Fruit fly (Drosophila melanogaster) whole organism, wandering third instar larva: ENCODE data around the gene Nufip.

Source experiments
- Abd-B ChIP-seq: fragments of >200 bp; optimal IDR thresholded peaks from 2 replicates; lab custom pipeline; 2017; ENCODE audit warnings: missing biosample characterization, missing genetic modification characterization
- CG32264 ChIP-seq: fragments of 200-800 bp; sonication (Bioruptor generic); optimal IDR thresholded peaks from 2 replicates; lab custom pipeline; 2016; ENCODE audit warnings: missing biosample characterization, missing genetic modification characterization
- CG9705 ChIP-seq: fragments of 200-800 bp; sonication (Bioruptor generic); optimal IDR thresholded peaks from 2 replicates; lab custom pipeline; 2018; ENCODE audit warnings: missing biosample characterization, mild to moderate bottlenecking, missing genetic modification characterization
- CrebA ChIP-seq: fragments of 200-800 bp; sonication (Bioruptor generic); optimal IDR thresholded peaks from 2 replicates; lab custom pipeline; 2016; ENCODE audit warnings: missing biosample characterization, mild to moderate bottlenecking, missing genetic modification characterization, borderline replicate concordance
- Dfd ChIP-seq: fragments of >200 bp; optimal IDR thresholded peaks from 2 replicates; lab custom pipeline; 2017; ENCODE audit warnings: missing biosample characterization, missing genetic modification characterization
- Dif ChIP-seq: fragments of 200-275, 200-300 bp; sonication (Bioruptor generic); optimal IDR thresholded peaks from 2 replicates; lab custom pipeline; 2018; ENCODE audit warnings: missing biosample characterization, missing genetic modification characterization; ENCODE audit not compliant: partially characterized antibody
- GATAd ChIP-seq: sonication (Bioruptor generic); optimal IDR thresholded peaks from 2 replicates; lab custom pipeline; 2016; ENCODE audit warnings: missing biosample characterization, missing genetic modification characterization
- Hnf4 ChIP-seq: fragments of 200-800 bp; sonication (Bioruptor generic); optimal IDR thresholded peaks from 2 replicates; lab custom pipeline; 2016; ENCODE audit warnings: missing biosample characterization, mild to moderate bottlenecking, missing genetic modification characterization
- Hr83 ChIP-seq: fragments of 200-300 bp; sonication (Bioruptor generic); optimal IDR thresholded peaks from 2 replicates; lab custom pipeline; 2016; ENCODE audit warnings: missing biosample characterization, mild to moderate bottlenecking, missing genetic modification characterization, moderate library complexity; ENCODE audit not compliant: poor library complexity, severe bottlenecking
- Jra ChIP-seq: sonication (Bioruptor generic); optimal IDR thresholded peaks from 2 replicates; lab custom pipeline; 2016; ENCODE audit warnings: missing biosample characterization, missing genetic modification characterization
- Mio ChIP-seq: sonication (Bioruptor generic); optimal IDR thresholded peaks from 2 replicates; lab custom pipeline; 2016; ENCODE audit warnings: missing biosample characterization, missing genetic modification characterization
- Myc ChIP-seq: fragments of >200 bp; optimal IDR thresholded peaks from 2 replicates; lab custom pipeline; 2017
- N ChIP-seq: fragments of >200 bp; optimal IDR thresholded peaks from 2 replicates; lab custom pipeline; 2018; ENCODE audit warnings: missing biosample characterization, missing external identifiers, missing genetic modification characterization
- OdsH ChIP-seq: fragments of 200-800 bp; sonication (Bioruptor generic); optimal IDR thresholded peaks from 2 replicates; lab custom pipeline; 2016; ENCODE audit warnings: missing biosample characterization, mild to moderate bottlenecking, missing genetic modification characterization
- Rel ChIP-seq, 2 experiments: fragments of 200-800 bp; sonication (Bioruptor generic) in 1 of 2; optimal IDR thresholded peaks; 2 replicates in 1 of 2; 3 replicates in 1 of 2; lab custom pipeline; 2016 to 2019; ENCODE audit warnings: mild to moderate bottlenecking in 2 of 2, missing biosample characterization in 2 of 2, missing genetic modification characterization in 2 of 2, moderate library complexity in 1 of 2
- br ChIP-seq: fragments of 200-800 bp; sonication (Bioruptor generic); optimal IDR thresholded peaks from 2 replicates; lab custom pipeline; 2016; ENCODE audit warnings: missing biosample characterization, missing genetic modification characterization
- brk ChIP-seq: fragments of 200-800 bp; sonication (Bioruptor generic); optimal IDR thresholded peaks from 2 replicates; lab custom pipeline; 2016; ENCODE audit warnings: missing biosample characterization, mild to moderate bottlenecking, missing genetic modification characterization
- dl ChIP-seq, 2 experiments: fragments of 175-275, 200-275 bp in 1 of 2; fragments of 200-275 bp in 1 of 2; sonication (Bioruptor generic); optimal IDR thresholded peaks; lab custom pipeline; 2018; ENCODE audit warnings: mild to moderate bottlenecking in 2 of 2, missing biosample characterization in 2 of 2, missing genetic modification characterization in 2 of 2, moderate library complexity in 2 of 2; ENCODE audit not compliant: partially characterized antibody in 2 of 2, insufficient read depth in 1 of 2
- dsf ChIP-seq: sonication (Bioruptor generic); optimal IDR thresholded peaks from 2 replicates; lab custom pipeline; 2016; ENCODE audit warnings: missing biosample characterization, missing genetic modification characterization, borderline replicate concordance
- ey ChIP-seq: fragments of 200-800 bp; sonication (Bioruptor generic); optimal IDR thresholded peaks from 2 replicates; lab custom pipeline; 2016; ENCODE audit warnings: missing biosample characterization, missing genetic modification characterization
- foxo ChIP-seq, 2 experiments: fragments of 200-800 bp; sonication (Bioruptor generic); optimal IDR thresholded peaks; 2 replicates in 1 of 2; 3 replicates in 1 of 2; lab custom pipeline; 2016 to 2017; ENCODE audit warnings: missing biosample characterization in 2 of 2, missing genetic modification characterization in 2 of 2
- fru ChIP-seq: fragments of 200-800 bp; sonication (Bioruptor generic); optimal IDR thresholded peaks from 3 replicates; lab custom pipeline; 2016; ENCODE audit warnings: missing biosample characterization, mild to moderate bottlenecking, missing genetic modification characterization
- h ChIP-seq: fragments of 200-800 bp; sonication (Bioruptor generic); optimal IDR thresholded peaks from 3 replicates; lab custom pipeline; 2016; ENCODE audit warnings: missing biosample characterization, mild to moderate bottlenecking, missing genetic modification characterization
- jim ChIP-seq: fragments of 175-275, 200-325 bp; sonication (Bioruptor generic); optimal IDR thresholded peaks from 2 replicates; lab custom pipeline; 2016; ENCODE audit warnings: missing biosample characterization, mild to moderate bottlenecking, missing genetic modification characterization
- lola ChIP-seq: fragments of >200 bp; optimal IDR thresholded peaks from 2 replicates; lab custom pipeline; 2017; ENCODE audit warnings: missing biosample characterization, missing genetic modification characterization
- pan ChIP-seq: fragments of >200 bp; optimal IDR thresholded peaks from 2 replicates; lab custom pipeline; 2017
- psq ChIP-seq: fragments of 200-800 bp; sonication (Bioruptor generic); optimal IDR thresholded peaks from 3 replicates; lab custom pipeline; 2017; ENCODE audit warnings: missing biosample characterization, mild to moderate bottlenecking, missing genetic modification characterization, moderate library complexity
- rgr ChIP-seq: fragments of 200-800 bp; sonication (Bioruptor generic); optimal IDR thresholded peaks from 3 replicates; lab custom pipeline; 2016; ENCODE audit warnings: missing biosample characterization, mild to moderate bottlenecking, missing genetic modification characterization
- sage ChIP-seq: fragments of 200-800 bp; sonication (Bioruptor generic); optimal IDR thresholded peaks from 2 replicates; lab custom pipeline; 2016; ENCODE audit warnings: missing biosample characterization, mild to moderate bottlenecking, missing genetic modification characterization
- tai ChIP-seq: sonication (Bioruptor generic); optimal IDR thresholded peaks from 2 replicates; lab custom pipeline; 2016; ENCODE audit warnings: missing biosample characterization, missing genetic modification characterization
- usp ChIP-seq: fragments of >200 bp; optimal IDR thresholded peaks from 2 replicates; lab custom pipeline; 2017; ENCODE audit warnings: missing biosample characterization, missing genetic modification characterization
- woc ChIP-seq: sonication (Bioruptor generic); optimal IDR thresholded peaks from 2 replicates; lab custom pipeline; 2016; ENCODE audit warnings: missing biosample characterization, mild to moderate bottlenecking, missing genetic modification characterization

Nufip gene

dm6 chr3L:18795056-18795841, 47.1 kb upstream of the Nufip start:
- TF ChIP-seq ey (GFP tag; lab: Kevin White, UChicago): no peak
- no peak for TF ChIP-seq jim (GFP tag; lab: Kevin White, UChicago)
- no peak for TF ChIP-seq pan (lab: Kevin White, UChicago)
- no peak for TF ChIP-seq Myc
- TF ChIP-seq Rel (GFP tag; optimal IDR thresholded peaks at IDR 0.05; lab: Kevin White, UChicago): no peak
- no peak for TF ChIP-seq Rel (tag; optimal IDR thresholded peaks at IDR 0.05; lab: Kevin White, UChicago)
- TF ChIP-seq dl (GFP tag; optimal IDR thresholded peaks at IDR 0.05; lab: Kevin White, UChicago; ENCODE audit: insufficient read depth in 1 of 2, partially characterized antibody in 2 of 2): no peak
- no peak for TF ChIP-seq CrebA (GFP tag; lab: Kevin White, UChicago)
- TF ChIP-seq N: no peak
- TF ChIP-seq sage (GFP tag; lab: Kevin White, UChicago): no peak
- no peak for TF ChIP-seq fru (GFP tag; lab: Kevin White, UChicago)
- TF ChIP-seq, all 38 proteins: peak for 0

- TF ChIP-seq lola (GFP tag; lab: Kevin White, UChicago): no peak
- no peak for TF ChIP-seq sage (GFP tag; lab: Kevin White, UChicago)
- no peak for TF ChIP-seq dl (GFP tag; optimal IDR thresholded peaks at IDR 0.05; lab: Kevin White, UChicago; ENCODE audit: insufficient read depth in 1 of 2, partially characterized antibody in 2 of 2)
- no peak for TF ChIP-seq brk (GFP tag; lab: Kevin White, UChicago)
- no peak for TF ChIP-seq foxo (GFP tag; optimal IDR thresholded peaks at IDR 0.05; lab: Kevin White, UChicago)
- no peak for TF ChIP-seq Mio (GFP tag; lab: Kevin White, UChicago)
- no peak for TF ChIP-seq rgr (GFP tag; lab: Kevin White, UChicago)
- TF ChIP-seq Rel (GFP tag; optimal IDR thresholded peaks at IDR 0.05; lab: Kevin White, UChicago): no peak
- TF ChIP-seq Rel (tag; optimal IDR thresholded peaks at IDR 0.05; lab: Kevin White, UChicago): no peak
- no peak for TF ChIP-seq h
- no peak for TF ChIP-seq Dif
- no peak for TF ChIP-seq Jra (GFP tag; lab: Kevin White, UChicago)
- no peak for TF ChIP-seq N
- no peak for TF ChIP-seq woc
Measured at dm6 chr3L:18792834-18793233, 44.7 kb upstream of the Nufip start.

DNA sequence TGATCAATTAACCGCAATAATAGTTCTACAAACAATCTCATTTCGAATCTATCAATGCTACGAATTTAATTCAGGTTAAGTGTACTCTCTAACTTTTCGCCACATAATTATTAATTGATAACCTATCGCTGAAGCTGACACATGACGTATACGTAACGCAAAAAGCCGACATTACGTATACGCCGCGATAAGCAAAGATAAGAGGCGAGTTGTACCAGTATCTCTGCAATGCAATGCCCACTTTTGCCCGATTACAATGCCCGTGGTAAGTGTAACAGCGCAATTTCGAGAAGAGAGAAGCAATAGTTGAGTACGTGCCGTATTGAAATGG, 43.8 kb upstream of the Nufip start:
- TF ChIP-seq jim (GFP tag; lab: Kevin White, UChicago): no peak

DNA sequence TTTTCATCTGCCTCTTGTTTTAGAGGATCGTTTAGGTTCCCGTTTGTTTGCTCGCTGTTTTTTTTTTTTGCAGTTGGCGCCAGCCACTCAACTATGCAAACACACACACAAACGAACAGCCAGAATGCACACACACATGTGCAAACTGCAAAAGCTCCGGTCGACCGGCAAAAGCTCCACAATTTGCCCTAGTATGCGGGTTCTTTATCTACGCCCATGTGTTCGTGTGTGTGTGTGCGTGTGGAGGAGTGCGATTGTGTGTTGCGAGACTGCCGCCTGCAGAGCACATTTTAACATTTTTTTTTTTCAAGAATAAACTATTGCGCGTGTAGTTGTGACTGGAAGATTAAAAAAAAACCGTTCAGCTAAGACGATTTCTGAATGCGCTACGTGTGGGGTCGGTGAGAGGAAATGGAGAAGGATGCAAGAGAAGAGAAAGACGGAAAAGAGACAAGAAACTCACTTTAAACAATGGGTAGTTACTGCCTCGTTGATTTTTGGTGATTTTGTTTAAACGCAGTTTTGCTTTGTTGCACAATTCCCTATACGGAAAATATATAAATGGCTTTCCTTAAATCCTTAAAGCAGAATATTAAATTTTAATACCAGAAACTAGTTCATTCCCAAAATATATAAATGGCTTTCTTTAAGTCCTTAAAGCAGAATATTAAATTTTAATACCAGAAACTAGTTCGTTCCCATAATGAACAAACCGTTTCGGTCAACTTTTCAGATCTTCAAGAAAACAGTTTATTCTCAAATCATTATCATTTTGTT, 43.3 kb upstream of the Nufip start:
- TF ChIP-seq woc (no peak), tai (GFP tag; lab: Kevin White, UChicago) (no peak), dsf (GFP tag; lab: Kevin White, UChicago) (no peak), Dif (no peak), br (GFP tag; lab: Kevin White, UChicago) (no peak), CG9705 (GFP tag; lab: Kevin White, UChicago) (no peak), brk (GFP tag; lab: Kevin White, UChicago) (no peak), fru (GFP tag; lab: Kevin White, UChicago) (no peak), CrebA (GFP tag; lab: Kevin White, UChicago) (peak; percentile 15), dl (GFP tag; optimal IDR thresholded peaks at IDR 0.05; lab: Kevin White, UChicago; ENCODE audit: insufficient read depth in 1 of 2, partially characterized antibody in 2 of 2) (no peak), Rel (GFP tag; optimal IDR thresholded peaks at IDR 0.05; lab: Kevin White, UChicago) (no peak), Rel (tag; optimal IDR thresholded peaks at IDR 0.05; lab: Kevin White, UChicago) (no peak), N (no peak), foxo (GFP tag; optimal IDR thresholded peaks at IDR 0.05; lab: Kevin White, UChicago) (no peak), h (peak; percentile 24), sage (GFP tag; lab: Kevin White, UChicago) (no peak), psq (GFP tag; lab: Kevin White, UChicago) (peak; percentile 5)

dm6 chr3L:18790630-18791167, 42.5 kb upstream of the Nufip start:
- TF ChIP-seq Rel (GFP tag; optimal IDR thresholded peaks at IDR 0.05; lab: Kevin White, UChicago) (no peak), Rel (tag; optimal IDR thresholded peaks at IDR 0.05; lab: Kevin White, UChicago) (peak; percentile 8), Myc (no peak), Mio (GFP tag; lab: Kevin White, UChicago) (no peak), dl (GFP tag; optimal IDR thresholded peaks at IDR 0.05; lab: Kevin White, UChicago; ENCODE audit: insufficient read depth in 1 of 2, partially characterized antibody in 2 of 2) (no peak), foxo (GFP tag; optimal IDR thresholded peaks at IDR 0.05; lab: Kevin White, UChicago) (no peak), Abd-B (GFP tag; lab: Kevin White, UChicago) (no peak), Dfd (no peak), CG32264 (GFP tag; lab: Kevin White, UChicago) (no peak), lola (GFP tag; lab: Kevin White, UChicago) (no peak), Hr83 (GFP tag; lab: Kevin White, UChicago) (no peak), br (GFP tag; lab: Kevin White, UChicago) (peak; percentile 35), OdsH (GFP tag; lab: Kevin White, UChicago) (peak; percentile 32), jim (GFP tag; lab: Kevin White, UChicago) (no peak), dsf (GFP tag; lab: Kevin White, UChicago) (no peak), pan (lab: Kevin White, UChicago) (no peak), GATAd (no peak), sage (GFP tag; lab: Kevin White, UChicago) (no peak), tai (GFP tag; lab: Kevin White, UChicago) (peak; percentile 60), Jra (GFP tag; lab: Kevin White, UChicago) (no peak), Dif (no peak), fru (GFP tag; lab: Kevin White, UChicago) (no peak), woc (no peak), Hnf4 (GFP tag; lab: Kevin White, UChicago) (peak; percentile 41), brk (GFP tag; lab: Kevin White, UChicago) (peak; percentile 31), usp (no peak), ey (GFP tag; lab: Kevin White, UChicago) (no peak), N (no peak)
